Fruit fly (Drosophila melanogaster) whole organism, prepupa: ENCODE results near the gene firl.

Experiments
- Blimp-1 ChIP-seq: fragments of 200-800 bp; sonication (Bioruptor generic); optimal IDR thresholded peaks from 3 replicates; lab custom pipeline; 2017; ENCODE audit warnings: missing biosample characterization, missing genetic modification characterization, mild to moderate bottlenecking, moderate library complexity, missing genetic modification reagents
- CG11294 ChIP-seq: fragments of 200-800 bp; sonication (Bioruptor generic); IDR thresholded peaks from 2 replicates; pipeline ENCODE4 v1.3.6; 2022; ENCODE audit warnings: missing biosample characterization, missing genetic modification characterization
- CG11762 ChIP-seq: fragments of 200-800 bp; sonication (Bioruptor generic); optimal IDR thresholded peaks from 3 replicates; lab custom pipeline; 2016; ENCODE audit warnings: missing biosample characterization, missing genetic modification characterization; ENCODE audit not compliant: insufficient read depth
- CG11902 ChIP-seq: fragments of 200-800 bp; sonication (Bioruptor generic); optimal IDR thresholded peaks from 3 replicates; lab custom pipeline; 2016; ENCODE audit warnings: missing biosample characterization, missing genetic modification characterization
- CG15336 ChIP-seq: fragments of 200-800 bp; sonication (Bioruptor generic); IDR thresholded peaks from 2 replicates; pipeline ENCODE4 v1.3.6; 2022; ENCODE audit warnings: missing biosample characterization, missing genetic modification characterization
- CG1621 ChIP-seq: fragments of 200-800 bp; sonication (Bioruptor generic); optimal IDR thresholded peaks from 3 replicates; lab custom pipeline; 2018; ENCODE audit warnings: missing biosample characterization, mild to moderate bottlenecking, missing genetic modification characterization
- CG16779 ChIP-seq: fragments of 200-800 bp; sonication (Bioruptor generic); optimal IDR thresholded peaks from 3 replicates; lab custom pipeline; 2017; ENCODE audit warnings: missing biosample characterization, mild to moderate bottlenecking, missing genetic modification characterization
- CG3032 ChIP-seq: fragments of 200-800 bp; optimal IDR thresholded peaks from 2 replicates; lab custom pipeline; 2019; ENCODE audit warnings: missing biosample characterization, mild to moderate bottlenecking, missing genetic modification characterization, moderate library complexity
- CG31627 ChIP-seq: fragments of 200-800 bp; sonication (Bioruptor generic); optimal IDR thresholded peaks from 3 replicates; lab custom pipeline; 2016; ENCODE audit warnings: missing biosample characterization, missing genetic modification characterization
- CG32006 ChIP-seq: fragments of 200-800 bp; sonication (Bioruptor generic); optimal IDR thresholded peaks from 3 replicates; lab custom pipeline; 2017; ENCODE audit warnings: missing biosample characterization, mild to moderate bottlenecking, missing genetic modification characterization
- CG34406 ChIP-seq: fragments of 200-800 bp; sonication (Bioruptor generic); optimal IDR thresholded peaks from 3 replicates; lab custom pipeline; 2016; ENCODE audit warnings: missing biosample characterization, missing genetic modification characterization
- CG3919 ChIP-seq: fragments of 200-800 bp; sonication (Bioruptor generic); optimal IDR thresholded peaks from 3 replicates; lab custom pipeline; 2016; ENCODE audit warnings: missing biosample characterization, missing genetic modification characterization
- CG6276 ChIP-seq: fragments of 200-800 bp; sonication (Bioruptor generic); optimal IDR thresholded peaks from 2 replicates; lab custom pipeline; 2017; ENCODE audit warnings: missing biosample characterization, mild to moderate bottlenecking, missing genetic modification characterization
- CG6792 ChIP-seq: fragments of 200-800 bp; sonication (Bioruptor generic); optimal IDR thresholded peaks from 3 replicates; lab custom pipeline; 2016; ENCODE audit warnings: missing biosample characterization, missing genetic modification characterization
- CG6854 ChIP-seq: fragments of 200-800 bp; sonication (Bioruptor generic); optimal IDR thresholded peaks from 2 replicates; lab custom pipeline; 2017; ENCODE audit warnings: missing biosample characterization, mild to moderate bottlenecking, missing genetic modification characterization
- CG7368 ChIP-seq: fragments of 200-800 bp; sonication (Bioruptor generic); optimal IDR thresholded peaks from 3 replicates; lab custom pipeline; 2016; ENCODE audit warnings: missing biosample characterization, missing genetic modification characterization
- CG8319 ChIP-seq: fragments of 200-800 bp; sonication (Bioruptor generic); optimal IDR thresholded peaks from 3 replicates; lab custom pipeline; 2016; ENCODE audit warnings: missing biosample characterization, missing genetic modification characterization
- CG8632 ChIP-seq: fragments of 200-800 bp; sonication (Bioruptor generic); optimal IDR thresholded peaks from 3 replicates; lab custom pipeline; 2016; ENCODE audit warnings: missing biosample characterization, missing genetic modification characterization
- CG9139 ChIP-seq: fragments of 200-800 bp; sonication (Bioruptor generic); optimal IDR thresholded peaks from 3 replicates; lab custom pipeline; 2017; ENCODE audit warnings: missing biosample characterization, mild to moderate bottlenecking, missing genetic modification characterization
- Eip75B ChIP-seq: fragments of 200-800 bp; sonication (Bioruptor generic); optimal IDR thresholded peaks from 3 replicates; lab custom pipeline; 2016; ENCODE audit warnings: missing biosample characterization, missing genetic modification characterization
- Eip78C ChIP-seq: fragments of 200-800 bp; sonication (Bioruptor generic); peaks from one replicate; lab custom pipeline; 2016; ENCODE audit warnings: missing biosample characterization, missing genetic modification characterization
- Eip93F ChIP-seq: fragments of 200-800 bp; sonication (Bioruptor generic); optimal IDR thresholded peaks from 2 replicates; lab custom pipeline; 2016; ENCODE audit warnings: missing biosample characterization, mild to moderate bottlenecking, missing genetic modification characterization
- Ets96B ChIP-seq: fragments of 200-800 bp; optimal IDR thresholded peaks from 2 replicates; lab custom pipeline; 2019; ENCODE audit warnings: missing biosample characterization, mild to moderate bottlenecking, missing genetic modification characterization, moderate library complexity
- Gug ChIP-seq: fragments of 200-800 bp; sonication (Bioruptor generic); IDR thresholded peaks from 2 replicates; pipeline ENCODE4 v1.3.6; 2022; ENCODE audit warnings: missing biosample characterization, missing genetic modification characterization
- Hr38 ChIP-seq: sonication (Bioruptor generic); optimal IDR thresholded peaks from 2 replicates; lab custom pipeline; 2016; ENCODE audit warnings: missing biosample characterization, missing genetic modification characterization
- Hr39 ChIP-seq: fragments of 200-800 bp; sonication (Bioruptor generic); optimal IDR thresholded peaks from 2 replicates; lab custom pipeline; 2016; ENCODE audit warnings: missing biosample characterization, missing genetic modification characterization
- Met ChIP-seq: fragments of 200-800 bp; sonication (Bioruptor generic); optimal IDR thresholded peaks from 3 replicates; lab custom pipeline; 2016; ENCODE audit warnings: missing biosample characterization, missing genetic modification characterization
- OdsH ChIP-seq: fragments of 200-800 bp; sonication (Bioruptor generic); optimal IDR thresholded peaks from 3 replicates; lab custom pipeline; 2016; ENCODE audit warnings: missing biosample characterization, missing genetic modification characterization
- Smox ChIP-seq: fragments of 200-800 bp; sonication (Bioruptor generic); optimal IDR thresholded peaks from 3 replicates; lab custom pipeline; 2016; ENCODE audit warnings: missing biosample characterization, missing genetic modification characterization
- Sox102F ChIP-seq: fragments of 200-800 bp; sonication (Bioruptor generic); optimal IDR thresholded peaks from 2 replicates; lab custom pipeline; 2016; ENCODE audit warnings: missing biosample characterization, mild to moderate bottlenecking, missing genetic modification characterization
- Sox14 ChIP-seq: fragments of 200-800 bp; sonication (Bioruptor generic); optimal IDR thresholded peaks from 3 replicates; lab custom pipeline; 2016; ENCODE audit warnings: missing biosample characterization, missing genetic modification characterization
- Sox15 ChIP-seq: fragments of 200-800 bp; sonication (Bioruptor generic); optimal IDR thresholded peaks from 3 replicates; lab custom pipeline; 2016; ENCODE audit warnings: missing biosample characterization, missing genetic modification characterization
- achi ChIP-seq: fragments of 200-800 bp; sonication (Bioruptor generic); optimal IDR thresholded peaks from 3 replicates; lab custom pipeline; 2016; ENCODE audit warnings: missing biosample characterization, missing genetic modification characterization
- acj6 ChIP-seq: fragments of 200-800 bp; sonication (Bioruptor generic); optimal IDR thresholded peaks from 3 replicates; lab custom pipeline; 2016; ENCODE audit warnings: missing biosample characterization, missing genetic modification characterization
- dac ChIP-seq: fragments of 200-800 bp; sonication (Bioruptor generic); optimal IDR thresholded peaks from 2 replicates; lab custom pipeline; 2017; ENCODE audit warnings: missing biosample characterization, mild to moderate bottlenecking, missing genetic modification characterization
- dsx ChIP-seq: fragments of 200-800 bp; optimal IDR thresholded peaks from 3 replicates; lab custom pipeline; 2019; ENCODE audit warnings: missing biosample characterization, mild to moderate bottlenecking, missing genetic modification characterization, moderate library complexity; ENCODE audit not compliant: poor library complexity, severe bottlenecking
- eg ChIP-seq: fragments of 200-800 bp; sonication (Bioruptor generic); IDR thresholded peaks from 3 replicates; pipeline ENCODE4 v1.3.6; 2022; ENCODE audit warnings: missing biosample characterization, missing genetic modification characterization
- esn ChIP-seq: fragments of 200-800 bp; sonication (Bioruptor generic); optimal IDR thresholded peaks from 2 replicates; lab custom pipeline; 2016; ENCODE audit warnings: missing biosample characterization, mild to moderate bottlenecking, missing genetic modification characterization, moderate library complexity
- fd59A ChIP-seq: fragments of 200-800 bp; sonication (Bioruptor generic); optimal IDR thresholded peaks from 2 replicates; lab custom pipeline; 2017; ENCODE audit warnings: missing biosample characterization, mild to moderate bottlenecking, missing genetic modification characterization, missing genetic modification reagents
- fd85E ChIP-seq: fragments of 200-800 bp; sonication (Bioruptor generic); optimal IDR thresholded peaks from 3 replicates; lab custom pipeline; 2016; ENCODE audit warnings: missing biosample characterization, missing genetic modification characterization
- fkh ChIP-seq: fragments of 200-800 bp; sonication (Bioruptor generic); optimal IDR thresholded peaks from 3 replicates; lab custom pipeline; 2017; ENCODE audit warnings: missing biosample characterization, mild to moderate bottlenecking, missing genetic modification characterization, moderate library complexity
- lz ChIP-seq: fragments of 200-800 bp; sonication (Bioruptor generic); optimal IDR thresholded peaks from 3 replicates; lab custom pipeline; 2016; ENCODE audit warnings: missing biosample characterization, missing genetic modification characterization
- net ChIP-seq: fragments of 200-800 bp; sonication (Bioruptor generic); optimal IDR thresholded peaks from 3 replicates; lab custom pipeline; 2016; ENCODE audit warnings: missing biosample characterization, missing genetic modification characterization
- pdm3 ChIP-seq: fragments of 200-800 bp; sonication (Bioruptor generic); optimal IDR thresholded peaks from 3 replicates; lab custom pipeline; 2016; ENCODE audit warnings: missing biosample characterization, missing genetic modification characterization
- salr ChIP-seq, 2 experiments: fragments of 200-800 bp; sonication (Bioruptor generic); optimal IDR thresholded peaks; 3 replicates each; lab custom pipeline; 2016 to 2018; ENCODE audit warnings: missing biosample characterization in 2 of 2, missing genetic modification characterization in 2 of 2, mild to moderate bottlenecking in 1 of 2
- spab ChIP-seq: fragments of 200-800 bp; sonication (Bioruptor generic); optimal IDR thresholded peaks from 2 replicates; lab custom pipeline; 2017; ENCODE audit warnings: missing biosample characterization, mild to moderate bottlenecking, missing genetic modification characterization, missing genetic modification reagents

firl gene

dm6 chr2L:12075850-12076249 is 9.3 kb upstream of the firl start, which contains the start of gene CG14947 (continued):
- TF ChIP-seq CG9139 (peak; percentile 20), CG1621 (tag; lab: Kevin White, UChicago) (no peak), dac (no peak), CG32006 (peak; percentile 37), Gug (GFP tag; lab: Robert Waterston, UW) (no peak), Sox15 (GFP tag; lab: Kevin White, UChicago) (no peak), spab (no peak), CG11294 (GFP tag; lab: Robert Waterston, UW) (no peak), Hr38 (GFP tag; lab: Kevin White, UChicago) (no peak), Smox (GFP tag; lab: Kevin White, UChicago) (peak; percentile 15), CG6854 (GFP tag; lab: Kevin White, UChicago) (no peak), CG3032 (tag; lab: Kevin White, UChicago) (no peak), CG15336 (GFP tag; lab: Robert Waterston, UW) (peak; percentile 51), Met (GFP tag; lab: Kevin White, UChicago) (peak; percentile 17), acj6 (GFP tag; lab: Kevin White, UChicago) (no peak), esn (peak; percentile 26), salr (GFP tag; optimal IDR thresholded peaks at IDR 0.05; lab: Kevin White, UChicago) (no peak), OdsH (GFP tag; lab: Kevin White, UChicago) (peak; percentile 36), fkh (GFP tag; lab: Kevin White, UChicago) (no peak), CG11902 (GFP tag; lab: Kevin White, UChicago) (no peak), Sox102F (GFP tag; lab: Kevin White, UChicago) (peak; percentile 20), CG7368 (no peak), Ets96B (tag; lab: Kevin White, UChicago) (no peak), lz (peak; percentile 5), Blimp-1 (GFP tag; lab: Kevin White, UChicago) (no peak), CG3919 (peak; percentile 2), Eip75B (GFP tag; lab: Kevin White, UChicago) (peak; percentile 34), fd59A (GFP tag; lab: Kevin White, UChicago) (no peak), fd85E (GFP tag; lab: Kevin White, UChicago) (no peak), eg (GFP tag; lab: Robert Waterston, UW) (0 out of 3 replicates have a peak, but pooled peaks have one; percentile 29)

dm6 chr2L:12065683-12066386 is 740 bp downstream of the firl start:
- TF ChIP-seq CG16779 (tag; lab: Kevin White, UChicago): peak; percentile 91
- TF ChIP-seq achi (GFP tag; lab: Kevin White, UChicago): peak; percentile 95
- TF ChIP-seq CG3032 (tag; lab: Kevin White, UChicago): peak; percentile 94
- peak; percentile 91 for TF ChIP-seq dsx (GFP tag; lab: Kevin White, UChicago)
- TF ChIP-seq lz: peak; percentile 66
- TF ChIP-seq fkh (GFP tag; lab: Kevin White, UChicago): no peak
- peak; percentile 84 for TF ChIP-seq pdm3 (GFP tag; lab: Kevin White, UChicago)
- peak; percentile 41 for TF ChIP-seq Hr39 (GFP tag; lab: Kevin White, UChicago)
- TF ChIP-seq CG31627: peak; percentile 36
- TF ChIP-seq Eip93F (GFP tag; lab: Kevin White, UChicago): peak; percentile 75
- peak; percentile 82 for TF ChIP-seq Eip75B (GFP tag; lab: Kevin White, UChicago)
- TF ChIP-seq acj6 (GFP tag; lab: Kevin White, UChicago): peak; percentile 93
- peak; percentile 88 for TF ChIP-seq CG11762 (GFP tag; lab: Kevin White, UChicago)
- peak; percentile 72 for TF ChIP-seq Smox (GFP tag; lab: Kevin White, UChicago)
- peak; percentile 70 for TF ChIP-seq CG11902 (GFP tag; lab: Kevin White, UChicago)
- peak; percentile 66 for TF ChIP-seq Sox15 (GFP tag; lab: Kevin White, UChicago)
- peak; percentile 83 for TF ChIP-seq Sox102F (GFP tag; lab: Kevin White, UChicago)
- peak; percentile 93 for TF ChIP-seq net
- TF ChIP-seq Sox14 (GFP tag; lab: Kevin White, UChicago): peak; percentile 82
- peak; percentile 97 for TF ChIP-seq Eip78C (GFP tag; lab: Kevin White, UChicago)
- peak; percentile 89 for TF ChIP-seq CG8632 (GFP tag; lab: Kevin White, UChicago)
- peak; percentile 97 for TF ChIP-seq CG6276 (GFP tag; lab: Kevin White, UChicago)
- peak; percentile 74 for TF ChIP-seq Met (GFP tag; lab: Kevin White, UChicago)
- peak; percentile 85 for TF ChIP-seq CG9139
- peak; percentile 90 for TF ChIP-seq CG34406 (GFP tag; lab: Kevin White, UChicago)
- TF ChIP-seq esn: peak; percentile 87
- peak; percentile 64 for TF ChIP-seq CG8319
- TF ChIP-seq eg (GFP tag; lab: Robert Waterston, UW): peak; percentile 96
- peak; percentile 91 for TF ChIP-seq Ets96B (tag; lab: Kevin White, UChicago)
- peak; percentile 87 for TF ChIP-seq CG6792 (GFP tag; lab: Kevin White, UChicago)
- peak; percentile 98 for TF ChIP-seq CG15336 (GFP tag; lab: Robert Waterston, UW)
- peak; percentile 49 for TF ChIP-seq fd85E (GFP tag; lab: Kevin White, UChicago)
- peak; percentile 67 for TF ChIP-seq CG1621 (tag; lab: Kevin White, UChicago)
- peak; percentile 93 for TF ChIP-seq CG3919
